Fruit fly (Drosophila melanogaster): ENCODE data around the gene CG11841.

The CG11841 gene

dm6 chr3R:29039704-29040430, 11.0 kb upstream of the CG11841 start (continued):
- TF ChIP-seq Ptx1 (GFP tag; IDR thresholded peaks at IDR 0.05), result 0 out of 2 replicates have a peak, but pooled peaks have one; percentile 7
- TF ChIP-seq dmrt99B (tag; optimal IDR thresholded peaks at IDR 0.05), result no peak
- no peak for TF ChIP-seq Doc2 (GFP tag; IDR thresholded peaks at IDR 0.05)
- TF ChIP-seq bab2 (GFP tag; optimal IDR thresholded peaks at IDR 0.05), result no peak
- no peak for TF ChIP-seq Awh (GFP tag; IDR thresholded peaks at IDR 0.05)
- TF ChIP-seq CG13287 (GFP tag; IDR thresholded peaks at IDR 0.05; ENCODE audit: partially characterized antibody), result no peak; the same call in 1 of the 2 replicates
- no peak for TF ChIP-seq sqz (GFP tag; optimal IDR thresholded peaks at IDR 0.05)
- peak; percentile 24 for TF ChIP-seq CG2678 (tag; optimal IDR thresholded peaks at IDR 0.05)
- TF ChIP-seq CG12155 (GFP tag; optimal IDR thresholded peaks at IDR 0.05), result peak; percentile 38
- peak; percentile 17 for TF ChIP-seq dmrt11E (tag; optimal IDR thresholded peaks at IDR 0.05)
- TF ChIP-seq CG17612 (GFP tag; IDR thresholded peaks at IDR 0.05), result no peak
- peak; percentile 65 for TF ChIP-seq B-H2 (GFP tag; optimal IDR thresholded peaks at IDR 0.05)
- peak; percentile 8; the same call in 1 of the 3 replicates for TF ChIP-seq CG34224 (GFP tag; IDR thresholded peaks at IDR 0.05; ENCODE audit: partially characterized antibody)
- peak; percentile 53 for TF ChIP-seq NfI (GFP tag; optimal IDR thresholded peaks at IDR 0.05)
- TF ChIP-seq nom (GFP tag; optimal IDR thresholded peaks at IDR 0.05), result no peak
- TF ChIP-seq eyg (GFP tag; optimal IDR thresholded peaks at IDR 0.05), result no peak
- no peak for TF ChIP-seq CG7987 (GFP tag; optimal IDR thresholded peaks at IDR 0.05)
- no peak for TF ChIP-seq CG11247 (GFP tag; IDR thresholded peaks at IDR 0.05)
- TF ChIP-seq vnd (GFP tag; IDR thresholded peaks at IDR 0.05; ENCODE audit: partially characterized antibody), result no peak
- peak; percentile 78 for TF ChIP-seq ewg (GFP tag; optimal IDR thresholded peaks at IDR 0.05)
- no peak for TF ChIP-seq fd3F (GFP tag; optimal IDR thresholded peaks at IDR 0.05)
- peak; percentile 55 for TF ChIP-seq Dad (GFP tag; optimal IDR thresholded peaks at IDR 0.05)
- no peak for TF ChIP-seq Sry-δ (GFP tag; optimal IDR thresholded peaks at IDR 0.05)
- peak; percentile 43 for TF ChIP-seq CG12659 (GFP tag; optimal IDR thresholded peaks at IDR 0.05)
- TF ChIP-seq lbe (GFP tag; optimal IDR thresholded peaks at IDR 0.05), result peak; percentile 10
- TF ChIP-seq CG4820 (GFP tag; optimal IDR thresholded peaks at IDR 0.05), result no peak
- no peak for TF ChIP-seq aop (GFP tag; IDR thresholded peaks at IDR 0.05)
- no peak for TF ChIP-seq Stat92E (GFP tag; optimal IDR thresholded peaks at IDR 0.05)
- no peak for TF ChIP-seq Fer3 (tag; optimal IDR thresholded peaks at IDR 0.05)
- TF ChIP-seq danr (GFP tag; IDR thresholded peaks at IDR 0.05), result no peak
- TF ChIP-seq CG18476 (GFP tag; optimal IDR thresholded peaks at IDR 0.05), result peak; percentile 51
- TF ChIP-seq HLHmδ (GFP tag; optimal IDR thresholded peaks at IDR 0.05), result no peak
- TF ChIP-seq ATbp (GFP tag; optimal IDR thresholded peaks at IDR 0.05), result no peak
- TF ChIP-seq wor (GFP tag; IDR thresholded peaks at IDR 0.05), result no peak
- no peak for TF ChIP-seq CG4360 (GFP tag; IDR thresholded peaks at IDR 0.05)
- TF ChIP-seq tio (GFP tag; optimal IDR thresholded peaks at IDR 0.05), result peak; percentile 49
- no peak for TF ChIP-seq BEAF-32 (GFP tag; optimal IDR thresholded peaks at IDR 0.05)
- TF ChIP-seq CG4730 (GFP tag; IDR thresholded peaks at IDR 0.05), result no peak
- TF ChIP-seq CG1233 (GFP tag; optimal IDR thresholded peaks at IDR 0.05), result peak; percentile 15
- TF ChIP-seq CG2199 (GFP tag; IDR thresholded peaks at IDR 0.05), result no peak
- no peak for TF ChIP-seq CG8281 (tag; optimal IDR thresholded peaks at IDR 0.05)
- peak; percentile 6 for TF ChIP-seq CG9876 (GFP tag; optimal IDR thresholded peaks at IDR 0.05)
- peak; percentile 49 for TF ChIP-seq CG9932 (GFP tag; IDR thresholded peaks at IDR 0.05)
- no peak for TF ChIP-seq slou (GFP tag; optimal IDR thresholded peaks at IDR 0.05)
- TF ChIP-seq fru (optimal IDR thresholded peaks at IDR 0.05), result no peak
- no peak for TF ChIP-seq pros (GFP tag; optimal IDR thresholded peaks at IDR 0.05)
- TF ChIP-seq CG6254 (GFP tag; optimal IDR thresholded peaks at IDR 0.05), result no peak
- peak; percentile 23 for TF ChIP-seq CG4282 (GFP tag; optimal IDR thresholded peaks at IDR 0.05)
- no peak for TF ChIP-seq Aef1 (GFP tag; IDR thresholded peaks at IDR 0.05)
